ENCODE assay signal across 7 worm cellular contexts in the genomic region with DNA sequence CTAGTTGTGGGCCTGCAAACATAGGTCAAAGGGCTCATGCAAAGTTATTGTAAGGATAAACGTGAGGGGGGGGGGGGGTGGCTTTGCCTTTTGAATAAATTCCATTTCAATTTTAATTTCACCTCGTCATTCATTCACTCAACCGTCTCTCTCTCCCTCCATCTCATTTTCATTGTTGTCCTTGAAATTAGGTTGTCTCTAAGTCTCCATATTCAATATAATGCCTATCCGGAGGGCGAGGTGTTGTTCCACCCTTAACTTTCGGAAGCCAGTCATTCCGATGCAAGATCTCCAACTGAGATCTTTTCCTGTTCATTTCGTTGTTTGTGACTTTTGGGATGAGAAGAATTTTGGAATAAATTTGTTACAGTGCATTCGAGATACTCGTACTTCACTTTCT.
TF ChIP-seq lines count a peak whose summit lies in the region.

No protein-coding gene starts in this region.

TF ChIP-seq in whole organism, L1 larva, 84 proteins besides CTCF, POLR2A, EP300 and RAD21 (continues in another document):
- TF ChIP-seq nhr-20 (tag; optimal IDR thresholded peaks at IDR 0.05; lab: Kevin White, UChicago): peak; percentile 4
- no peak for TF ChIP-seq nhr-19 (GFP tag; conservative IDR thresholded peaks at IDR 0.05; lab: Robert Waterston, UW)
- TF ChIP-seq ama-1 (optimal IDR thresholded peaks at IDR 0.05; lab: Kevin White, UChicago): no peak
- peak; percentile 77 for TF ChIP-seq lin-14 (GFP tag; optimal IDR thresholded peaks at IDR 0.05; lab: Kevin White, UChicago)
- TF ChIP-seq fkh-10 (GFP tag; optimal IDR thresholded peaks at IDR 0.05; lab: Kevin White, UChicago): no peak
- TF ChIP-seq ceh-88 (GFP tag; IDR thresholded peaks at IDR 0.05; lab: Robert Waterston, UW): no peak
- no peak for TF ChIP-seq nhr-237 (tag; optimal IDR thresholded peaks at IDR 0.05; lab: Kevin White, UChicago)
- TF ChIP-seq efl-1 (optimal IDR thresholded peaks at IDR 0.05; lab: Kevin White, UChicago): no peak
- no peak for TF ChIP-seq efl-1 (GFP tag; optimal IDR thresholded peaks at IDR 0.05 in 1 of 2; lab: Kevin White, UChicago)
- TF ChIP-seq nhr-47 (tag; optimal IDR thresholded peaks at IDR 0.05; lab: Kevin White, UChicago): no peak
- peak; percentile 76 for TF ChIP-seq nhr-85 (tag; lab: Kevin White, UChicago)
- TF ChIP-seq sox-4 (tag; optimal IDR thresholded peaks at IDR 0.05; lab: Kevin White, UChicago): no peak
- TF ChIP-seq jun-1 (tag; optimal IDR thresholded peaks at IDR 0.05; lab: Kevin White, UChicago): no peak

TF ChIP-seq in whole organism, L2 larva, 48 proteins besides CTCF, POLR2A, EP300 and RAD21 (continues in another document):
- no peak for TF ChIP-seq nhr-12 (tag; optimal IDR thresholded peaks at IDR 0.05; lab: Kevin White, UChicago)
- TF ChIP-seq nhr-11 (tag; optimal IDR thresholded peaks at IDR 0.05; lab: Kevin White, UChicago): no peak
- no peak for TF ChIP-seq nhr-10 (tag; optimal IDR thresholded peaks at IDR 0.05; lab: Kevin White, UChicago)
- no peak for TF ChIP-seq alr-1 (tag; optimal IDR thresholded peaks at IDR 0.05; lab: Kevin White, UChicago)
- TF ChIP-seq ztf-1 (GFP tag; conservative IDR thresholded peaks at IDR 0.05; lab: Robert Waterston, UW): no peak
- TF ChIP-seq gmeb-1 (tag; optimal IDR thresholded peaks at IDR 0.05; lab: Kevin White, UChicago): no peak
- no peak for TF ChIP-seq C34F6.9 (tag; optimal IDR thresholded peaks at IDR 0.05; lab: Kevin White, UChicago)
- TF ChIP-seq blmp-1 (tag; optimal IDR thresholded peaks at IDR 0.05; lab: Kevin White, UChicago; ENCODE audit: insufficient read depth): peak; percentile 24
- TF ChIP-seq elt-3 (tag; optimal IDR thresholded peaks at IDR 0.05; lab: Kevin White, UChicago): no peak
- peak; percentile 52 for TF ChIP-seq nhr-25 (tag; optimal IDR thresholded peaks at IDR 0.05; lab: Kevin White, UChicago)
- no peak for TF ChIP-seq dmd-4 (tag; optimal IDR thresholded peaks at IDR 0.05; lab: Kevin White, UChicago)
- TF ChIP-seq nhr-129 (tag; optimal IDR thresholded peaks at IDR 0.05; lab: Kevin White, UChicago): no peak
- TF ChIP-seq sem-4 (tag; optimal IDR thresholded peaks at IDR 0.05; lab: Kevin White, UChicago): peak; percentile 1

TF ChIP-seq in whole organism, L3 larva, 47 proteins besides CTCF, POLR2A, EP300 and RAD21:
- no peak for TF ChIP-seq tbx-2 (tag; optimal IDR thresholded peaks at IDR 0.05; lab: Kevin White, UChicago)
- TF ChIP-seq nhr-25 (tag; optimal IDR thresholded peaks at IDR 0.05; lab: Kevin White, UChicago): peak; percentile 57

TF ChIP-seq in whole organism, L4 larva, 104 proteins besides CTCF, POLR2A, EP300 and RAD21:
- TF ChIP-seq hif-1 (tag; optimal IDR thresholded peaks at IDR 0.05; lab: Kevin White, UChicago) (no peak), nhr-102 (tag; optimal IDR thresholded peaks at IDR 0.05; lab: Kevin White, UChicago) (no peak), unc-62 (GFP tag; optimal IDR thresholded peaks at IDR 0.05 in 1 of 2; lab: Kevin White, UChicago) (peak in 1 of 2 experiments; percentile 76), unc-62 (tag; optimal IDR thresholded peaks at IDR 0.05; lab: Kevin White, UChicago) (no peak), nhr-25 (tag; optimal IDR thresholded peaks at IDR 0.05; lab: Kevin White, UChicago; ENCODE audit: borderline replicate concordance, insufficient read depth) (peak; percentile 23), aha-1 (tag; lab: Kevin White, UChicago) (peak; percentile 1)

TF ChIP-seq in whole organism, early embryonic, 17 proteins besides CTCF, POLR2A, EP300 and RAD21:
- TF ChIP-seq B0310.2 (tag; optimal IDR thresholded peaks at IDR 0.05; lab: Kevin White, UChicago) (no peak), ceh-36 (tag; optimal IDR thresholded peaks at IDR 0.05; lab: Kevin White, UChicago) (peak; percentile 20)
TF ChIP-seq in whole organism, early embryonic: peak in this region for 1.

TF ChIP-seq in whole organism, late embryonic, 69 proteins besides CTCF, POLR2A, EP300 and RAD21:
- TF ChIP-seq C38D4.7 (GFP tag; optimal IDR thresholded peaks at IDR 0.05; lab: Kevin White, UChicago): no peak
- TF ChIP-seq unc-42 (tag; optimal IDR thresholded peaks at IDR 0.05; lab: Kevin White, UChicago): peak; percentile 6

TF ChIP-seq in whole organism, mixed stage, embryonic, 35 proteins besides CTCF, POLR2A, EP300 and RAD21:
- TF ChIP-seq ces-1 (GFP tag; optimal IDR thresholded peaks at IDR 0.05; lab: Kevin White, UChicago) (peak; percentile 54), blmp-1 (tag; optimal IDR thresholded peaks at IDR 0.05; lab: Kevin White, UChicago) (peak; percentile 38), mls-2 (tag; optimal IDR thresholded peaks at IDR 0.05; lab: Kevin White, UChicago) (peak; percentile 7), ceh-43 (GFP tag; optimal IDR thresholded peaks at IDR 0.05; lab: Kevin White, UChicago) (no peak)
TF ChIP-seq in whole organism, mixed stage, embryonic: peak in this region for 3.
